Fruit fly (Drosophila melanogaster) whole organism, embryonic: ENCODE measurements around the gene Muc68E.
A peak's percentile ranks its signal among the peaks of the same experiment; 100 is the strongest.

Source experiments
- Aef1 ChIP-seq: fragments of 200-800 bp; sonication (Bioruptor generic); IDR thresholded peaks from 3 replicates; pipeline ENCODE4 v1.3.6; 2022; ENCODE audit warnings: missing biosample characterization, missing genetic modification characterization
- CG10321 ChIP-seq: fragments of 200-800 bp; sonication (Bioruptor generic); IDR thresholded peaks from 2 replicates; pipeline ENCODE4 v1.3.6; 2022; ENCODE audit warnings: missing biosample characterization, missing genetic modification characterization
- CG11093 ChIP-seq: fragments of 200-800 bp; sonication (Bioruptor generic); IDR thresholded peaks from 3 replicates; pipeline ENCODE4 v1.3.6; 2022; ENCODE audit warnings: missing biosample characterization, missing genetic modification characterization
- CG16863 ChIP-seq: fragments of 200-800 bp; sonication (Bioruptor generic); optimal IDR thresholded peaks from 3 replicates; lab custom pipeline; 2016; ENCODE audit warnings: missing biosample characterization, missing genetic modification characterization
- CG17186 ChIP-seq: fragments of 200-800 bp; sonication (Bioruptor generic); optimal IDR thresholded peaks from 3 replicates; lab custom pipeline; 2017; ENCODE audit warnings: missing biosample characterization, missing genetic modification reagents, missing genetic modification characterization
- CG17359 ChIP-seq: fragments of 200-800 bp; sonication (Bioruptor generic); optimal IDR thresholded peaks from 3 replicates; lab custom pipeline; 2018; ENCODE audit warnings: missing biosample characterization, mild to moderate bottlenecking, missing genetic modification characterization, moderate library complexity
- CG17912 ChIP-seq: fragments of 200-800 bp; sonication (Bioruptor generic); optimal IDR thresholded peaks from 2 replicates; lab custom pipeline; 2018; ENCODE audit warnings: missing biosample characterization, mild to moderate bottlenecking, missing genetic modification characterization
- CG18262 ChIP-seq: fragments of 200-800 bp; optimal IDR thresholded peaks from 3 replicates; lab custom pipeline; 2019; ENCODE audit warnings: missing biosample characterization, mild to moderate bottlenecking, missing genetic modification characterization, moderate library complexity
- CG1832 ChIP-seq: fragments of 200-800 bp; sonication (Bioruptor generic); optimal IDR thresholded peaks from 2 replicates; lab custom pipeline; 2017; ENCODE audit warnings: missing biosample characterization, mild to moderate bottlenecking, missing genetic modification characterization, inconsistent platforms
- CG2678 ChIP-seq: fragments of 200-800 bp; sonication (Bioruptor generic); optimal IDR thresholded peaks from 3 replicates; lab custom pipeline; 2019; ENCODE audit warnings: missing biosample characterization, mild to moderate bottlenecking, missing genetic modification characterization, moderate library complexity
- CG3847 ChIP-seq: fragments of 200-800 bp; sonication (Bioruptor generic); IDR thresholded peaks from 2 replicates; pipeline ENCODE4 v1.3.6; 2022; ENCODE audit warnings: missing biosample characterization, missing genetic modification characterization
- CG42726 ChIP-seq: fragments of 200-800 bp; sonication (Bioruptor generic); IDR thresholded peaks from 2 replicates; pipeline ENCODE4 v1.3.6; 2022; ENCODE audit warnings: missing biosample characterization, missing genetic modification characterization; ENCODE audit not compliant: partially characterized antibody
- CG6654 ChIP-seq: fragments of 200-800 bp; sonication (Bioruptor generic); optimal IDR thresholded peaks from 2 replicates; lab custom pipeline; 2017; ENCODE audit warnings: missing biosample characterization, mild to moderate bottlenecking, missing genetic modification characterization
- CG6683 ChIP-seq: fragments of 200-800 bp; sonication (Bioruptor generic); optimal IDR thresholded peaks from 2 replicates; lab custom pipeline; 2017; ENCODE audit warnings: missing biosample characterization, mild to moderate bottlenecking, missing genetic modification characterization, missing genetic modification reagents
- CG6689 ChIP-seq: fragments of 200-800 bp; sonication (Bioruptor generic); IDR thresholded peaks from 2 replicates; pipeline ENCODE4 v1.3.6; 2022; ENCODE audit warnings: missing biosample characterization, missing genetic modification characterization
- CG6791 ChIP-seq: fragments of 200-800 bp; sonication (Bioruptor generic); IDR thresholded peaks from 3 replicates; pipeline ENCODE4 v1.3.6; 2022; ENCODE audit warnings: missing biosample characterization, missing genetic modification characterization; ENCODE audit not compliant: partially characterized antibody
- CG7839 ChIP-seq: fragments of 200-800 bp; sonication (Bioruptor generic); optimal IDR thresholded peaks from 3 replicates; lab custom pipeline; 2018; ENCODE audit warnings: missing biosample characterization, mild to moderate bottlenecking, missing genetic modification characterization, moderate library complexity
- CG8478 ChIP-seq: fragments of >200 bp; optimal IDR thresholded peaks from 2 replicates; lab custom pipeline; 2018
- D ChIP-seq, 2 experiments: fragments of 200-800 bp in 1 of 2; fragments of >200 bp in 1 of 2; sonication (Bioruptor generic) in 1 of 2; optimal IDR thresholded peaks; 2 replicates in 1 of 2; 3 replicates in 1 of 2; lab custom pipeline; 2017; ENCODE audit warnings: mild to moderate bottlenecking in 1 of 2, missing biosample characterization in 1 of 2, missing genetic modification characterization in 1 of 2, missing genetic modification reagents in 1 of 2
- Deaf1 ChIP-seq: fragments of 200-800 bp; optimal IDR thresholded peaks from 3 replicates; lab custom pipeline; 2019; ENCODE audit warnings: missing biosample characterization, mild to moderate bottlenecking, missing genetic modification characterization, moderate library complexity
- Ets65A ChIP-seq: fragments of 200-800 bp; sonication (Bioruptor generic); peaks from one replicate; lab custom pipeline; 2016; ENCODE audit warnings: missing biosample characterization, missing genetic modification characterization
- Nf-YB ChIP-seq: fragments of 200-800 bp; sonication (Bioruptor generic); optimal IDR thresholded peaks from 3 replicates; lab custom pipeline; 2019; ENCODE audit warnings: missing biosample characterization, mild to moderate bottlenecking, missing genetic modification characterization, moderate library complexity
- Pdp1 ChIP-seq, 2 experiments: fragments of 200-800 bp; sonication (Bioruptor generic); optimal IDR thresholded peaks; 3 replicates each; lab custom pipeline; 2016; ENCODE audit warnings: missing biosample characterization in 2 of 2, missing genetic modification characterization in 2 of 2, mild to moderate bottlenecking in 1 of 2, moderate library complexity in 1 of 2
- Side ChIP-seq: fragments of 200-800 bp; sonication (Bioruptor generic); optimal IDR thresholded peaks from 2 replicates; lab custom pipeline; 2016; ENCODE audit warnings: missing biosample characterization, missing genetic modification characterization
- bab2 ChIP-seq: fragments of 200-800 bp; sonication (Bioruptor generic); optimal IDR thresholded peaks from 2 replicates; lab custom pipeline; 2016; ENCODE audit warnings: missing biosample characterization, missing genetic modification characterization
- bcd ChIP-seq: fragments of 200-800 bp; sonication (Bioruptor generic); optimal IDR thresholded peaks from 2 replicates; lab custom pipeline; 2017; ENCODE audit warnings: missing biosample characterization, mild to moderate bottlenecking, missing genetic modification characterization
- chinmo ChIP-seq: fragments of 200-800 bp; sonication (Bioruptor generic); IDR thresholded peaks from 4 replicates; pipeline ENCODE4 v1.3.6; 2022; ENCODE audit warnings: missing biosample characterization, missing genetic modification characterization; ENCODE audit not compliant: partially characterized antibody
- crc ChIP-seq: fragments of 200-800 bp; sonication (Bioruptor generic); optimal IDR thresholded peaks from 2 replicates; lab custom pipeline; 2016; ENCODE audit warnings: missing biosample characterization, missing genetic modification characterization
- croc ChIP-seq: fragments of 200-800 bp; sonication (Bioruptor generic); conservative IDR thresholded peaks from 3 replicates; pipeline ENCODE4 v1.3.6; 2022; ENCODE audit warnings: missing biosample characterization, missing genetic modification characterization
- crp ChIP-seq, 2 experiments: fragments of 200-800 bp; sonication (Bioruptor generic); optimal IDR thresholded peaks; 2 replicates in 1 of 2; 3 replicates in 1 of 2; lab custom pipeline; 2017; ENCODE audit warnings: missing biosample characterization in 2 of 2, missing genetic modification characterization in 2 of 2, mild to moderate bottlenecking in 1 of 2, moderate library complexity in 1 of 2
- eve ChIP-seq, 2 experiments: fragments of >200 bp; optimal IDR thresholded peaks; 2 replicates each; lab custom pipeline; 2017; ENCODE audit warnings: missing biosample characterization in 2 of 2, missing genetic modification characterization in 2 of 2
- fd102C ChIP-seq: fragments of 200-800 bp; sonication (Bioruptor generic); optimal IDR thresholded peaks from 2 replicates; lab custom pipeline; 2018; ENCODE audit warnings: missing biosample characterization, mild to moderate bottlenecking, missing genetic modification characterization, moderate library complexity
- gsb-n ChIP-seq: fragments of 200-800 bp; sonication (Bioruptor generic); optimal IDR thresholded peaks from 3 replicates; lab custom pipeline; 2018; ENCODE audit warnings: missing biosample characterization, mild to moderate bottlenecking, missing genetic modification characterization
- hb ChIP-seq: fragments of 200-800 bp; sonication (Bioruptor generic); IDR thresholded peaks from 3 replicates; pipeline ENCODE4 v1.3.6; 2022; ENCODE audit warnings: missing biosample characterization, missing genetic modification characterization; ENCODE audit not compliant: partially characterized antibody
- jing ChIP-seq: fragments of 200-800 bp; sonication (Bioruptor generic); optimal IDR thresholded peaks from 2 replicates; lab custom pipeline; 2018; ENCODE audit warnings: missing biosample characterization, mild to moderate bottlenecking, missing genetic modification characterization
- otp ChIP-seq: fragments of 200-800 bp; sonication (Bioruptor generic); IDR thresholded peaks from 3 replicates; pipeline ENCODE4, ENCODE4 v1.3.6; 2022; ENCODE audit warnings: missing biosample characterization, missing genetic modification characterization
- pita ChIP-seq: fragments of 200-800 bp; sonication (Bioruptor generic); optimal IDR thresholded peaks from 2 replicates; lab custom pipeline; 2017; ENCODE audit warnings: missing biosample characterization, mild to moderate bottlenecking, missing genetic modification characterization
- ranshi ChIP-seq: fragments of 200-800 bp; sonication (Bioruptor generic); IDR thresholded peaks from 2 replicates; pipeline ENCODE4 v1.3.6; 2022; ENCODE audit warnings: missing biosample characterization, missing genetic modification characterization
- scrt ChIP-seq: fragments of 200-800 bp; sonication (Bioruptor generic); optimal IDR thresholded peaks from 2 replicates; lab custom pipeline; 2018; ENCODE audit warnings: missing biosample characterization, mild to moderate bottlenecking, missing genetic modification characterization, moderate library complexity
- sisA ChIP-seq: fragments of 200-800 bp; sonication (Bioruptor generic); IDR thresholded peaks from 2 replicates; pipeline ENCODE4 v1.3.6; 2022; ENCODE audit warnings: missing biosample characterization, missing genetic modification characterization
- sob ChIP-seq: fragments of 200-800 bp; sonication (Bioruptor generic); IDR thresholded peaks from 2 replicates; pipeline ENCODE4 v1.3.6; 2022; ENCODE audit warnings: missing biosample characterization, missing genetic modification characterization
- tgo ChIP-seq: fragments of 200-800 bp; sonication (Bioruptor generic); IDR thresholded peaks from 3 replicates; pipeline ENCODE4 v1.3.6; 2022; ENCODE audit warnings: missing biosample characterization, missing genetic modification characterization
- tin ChIP-seq: fragments of 200-800 bp; sonication (Bioruptor generic); optimal IDR thresholded peaks from 3 replicates; lab custom pipeline; 2016; ENCODE audit warnings: missing biosample characterization, missing genetic modification characterization
- vnd ChIP-seq: fragments of 200-800 bp; sonication (Bioruptor generic); IDR thresholded peaks from 3 replicates; pipeline ENCODE4 v1.3.6; 2022; ENCODE audit warnings: missing biosample characterization, missing genetic modification characterization; ENCODE audit not compliant: partially characterized antibody
- vvl ChIP-seq: fragments of 200-800 bp; sonication (Bioruptor generic); IDR thresholded peaks from 2 replicates; pipeline ENCODE4 v1.3.6; 2022; ENCODE audit warnings: missing biosample characterization, missing genetic modification characterization
- zen2 ChIP-seq: fragments of 200-800 bp; sonication (Bioruptor generic); IDR thresholded peaks from 3 replicates; pipeline ENCODE4 v1.3.6; 2022; ENCODE audit warnings: missing biosample characterization, missing genetic modification characterization; ENCODE audit not compliant: partially characterized antibody

Gene Muc68E

DNA sequence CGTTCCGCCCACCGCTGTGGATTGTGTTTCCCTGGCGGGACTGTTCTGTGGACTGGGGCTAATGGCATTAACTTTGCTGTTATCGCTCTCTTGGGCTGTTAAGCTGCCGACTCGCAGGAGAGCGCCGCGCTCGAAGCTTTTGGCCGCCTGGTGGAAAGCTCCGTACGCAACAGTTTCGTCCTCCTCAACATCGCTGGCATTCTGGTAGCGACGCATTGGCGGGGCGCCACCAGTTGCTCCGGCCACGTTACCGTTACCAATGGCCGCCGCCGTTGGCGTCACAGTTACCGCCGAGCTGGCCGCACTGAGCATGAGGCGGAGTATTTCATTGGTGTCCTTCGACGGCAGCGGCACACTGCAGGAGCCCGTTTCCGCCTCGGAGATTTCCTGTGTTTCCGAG, 35.5 kb downstream of the Muc68E start:
- no peak for TF ChIP-seq tgo (GFP tag; lab: Robert Waterston, UW)
- TF ChIP-seq CG18262 (tag; lab: Kevin White, UChicago) = no peak
- no peak for TF ChIP-seq CG6654 (GFP tag; lab: Kevin White, UChicago)
- no peak for TF ChIP-seq bab2 (GFP tag; lab: Kevin White, UChicago)
- no peak for TF ChIP-seq eve (GFP tag; optimal IDR thresholded peaks at IDR 0.05; lab: Kevin White, UChicago)
- TF ChIP-seq CG6689 (GFP tag; lab: Robert Waterston, UW) = 0 out of 2 replicates have a peak, but pooled peaks have one; percentile 6
- no peak for TF ChIP-seq gsb-n (tag; lab: Kevin White, UChicago)
- TF ChIP-seq Ets65A (GFP tag; lab: Kevin White, UChicago) = peak; percentile 48
- no peak for TF ChIP-seq Side (GFP tag; lab: Kevin White, UChicago)
- no peak for TF ChIP-seq crc (GFP tag; lab: Kevin White, UChicago)
- TF ChIP-seq jing (GFP tag; lab: Kevin White, UChicago) = no peak
- TF ChIP-seq scrt = peak; percentile 93
- TF ChIP-seq CG16863 (GFP tag; lab: Kevin White, UChicago) = no peak
- 0 out of 3 replicates have a peak, but pooled peaks have one; percentile 25 for TF ChIP-seq zen2 (GFP tag; lab: Robert Waterston, UW)
- TF ChIP-seq, all 482 proteins: peak for 4

DNA sequence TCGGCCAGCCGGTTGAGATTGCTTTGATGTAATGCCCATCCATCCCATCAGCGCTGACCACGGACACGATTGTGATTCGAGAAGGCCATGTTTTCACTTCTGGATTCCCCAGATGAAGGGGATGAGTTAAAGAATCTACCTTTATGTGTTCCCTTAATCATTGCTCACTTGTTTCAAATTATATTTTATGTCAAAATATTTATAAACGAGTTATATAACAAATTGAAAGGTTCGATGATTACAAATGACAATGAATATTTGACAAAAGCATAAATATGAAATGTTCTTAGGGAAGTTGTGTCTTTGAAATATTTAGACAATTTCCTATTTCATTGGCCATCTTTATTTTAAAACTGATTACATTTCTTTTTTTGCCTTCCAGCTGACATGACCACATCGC, 41.2 kb downstream of the Muc68E start:
- TF ChIP-seq CG3847 (GFP tag; lab: Robert Waterston, UW) (no peak), Pdp1 (GFP tag; optimal IDR thresholded peaks at IDR 0.05; lab: Kevin White, UChicago) (peak in 1 of 2 experiments; percentile 73)

DNA sequence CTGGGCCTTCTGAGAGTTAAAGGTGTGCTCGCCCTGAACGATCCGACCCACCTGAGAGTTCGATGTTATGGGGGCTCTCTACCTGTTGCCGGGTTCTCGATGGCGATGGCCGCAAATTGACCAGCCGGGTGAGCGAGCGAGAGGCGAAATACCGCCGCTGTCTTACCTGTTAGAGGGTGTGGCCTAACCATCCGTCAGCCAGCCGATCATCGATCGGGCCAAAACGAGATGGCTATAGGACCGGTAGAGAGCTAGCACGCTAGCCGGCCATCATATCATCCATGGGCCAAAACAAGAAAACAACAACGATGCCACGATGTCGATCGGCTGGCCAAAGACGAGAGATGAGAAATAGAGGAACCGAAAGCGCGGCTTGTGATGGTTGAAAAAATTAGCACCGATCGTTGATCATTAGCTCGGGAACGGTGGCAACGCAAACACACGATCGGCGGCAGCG, 45.5 kb downstream of the Muc68E start, which contains the start of gene byn:
TSS of gene byn (plus strand) at position 407 of the 457 bp plus-strand sequence.
- no peak for TF ChIP-seq bcd (GFP tag; lab: Kevin White, UChicago)
- TF ChIP-seq CG2678 (tag; lab: Kevin White, UChicago) = no peak
- no peak for TF ChIP-seq CG17912 (GFP tag; lab: Kevin White, UChicago)
- TF ChIP-seq sisA (GFP tag; lab: Robert Waterston, UW) = no peak
- no peak for TF ChIP-seq hb
- no peak for TF ChIP-seq CG11093
- TF ChIP-seq CG6683 (GFP tag; lab: Kevin White, UChicago) = no peak
- TF ChIP-seq ranshi (GFP tag; lab: Robert Waterston, UW) = 0 out of 2 replicates have a peak, but pooled peaks have one; percentile 16
- TF ChIP-seq CG7839 = no peak
- 0 out of 3 replicates have a peak, but pooled peaks have one; percentile 10 for TF ChIP-seq CG6791 (GFP tag; lab: Robert Waterston, UW)
- TF ChIP-seq CG42726 (GFP tag; lab: Robert Waterston, UW) = 0 out of 2 replicates have a peak, but pooled peaks have one; percentile 32
- TF ChIP-seq fd102C (GFP tag; lab: Kevin White, UChicago) = no peak
- no peak for TF ChIP-seq CG17359
- TF ChIP-seq CG10321 (GFP tag; lab: Robert Waterston, UW) = peak; percentile 91
- no peak for TF ChIP-seq croc (GFP tag; lab: Robert Waterston, UW)
- TF ChIP-seq CG17186 (GFP tag; lab: Kevin White, UChicago) = no peak
- TF ChIP-seq pita (GFP tag; lab: Kevin White, UChicago) = no peak
- TF ChIP-seq chinmo (GFP tag; lab: Robert Waterston, UW) = 0 out of 4 replicates have a peak, but pooled peaks have one; percentile 31
- no peak for TF ChIP-seq vnd (GFP tag; lab: Robert Waterston, UW)
- 0 out of 3 replicates have a peak, but pooled peaks have one; percentile 31 for TF ChIP-seq otp (GFP tag; lab: Robert Waterston, UW)
- TF ChIP-seq tin (GFP tag; lab: Kevin White, UChicago) = no peak
- 0 out of 2 replicates have a peak, but pooled peaks have one; percentile 13 for TF ChIP-seq sob (GFP tag; lab: Robert Waterston, UW)
- TF ChIP-seq crp (GFP tag; optimal IDR thresholded peaks at IDR 0.05; lab: Kevin White, UChicago) = no peak
- TF ChIP-seq D (optimal IDR thresholded peaks at IDR 0.05; lab: Kevin White, UChicago) = no peak
- no peak for TF ChIP-seq D (GFP tag; optimal IDR thresholded peaks at IDR 0.05; lab: Kevin White, UChicago)
- TF ChIP-seq Nf-YB (GFP tag; lab: Kevin White, UChicago) = peak; percentile 95
- TF ChIP-seq vvl = no peak
- TF ChIP-seq Deaf1 = peak; percentile 64
- peak; percentile 44 for TF ChIP-seq CG8478 (lab: Kevin White, UChicago)
- peak; percentile 84 for TF ChIP-seq CG1832 (GFP tag; lab: Kevin White, UChicago)
- TF ChIP-seq Aef1 = no peak
